Worm (Caenorhabditis elegans) whole organism, L3 larva: Measurements from ENCODE around the gene Y105C5A.1274.

Experiments used
- R02D3.7 ChIP-seq: fragments of 150-350 bp; optimal IDR thresholded peaks from 2 replicates; lab custom pipeline; 2014; ENCODE audit warnings: missing biosample characterization, missing genetic modification characterization
- ZK546.5 ChIP-seq: sonication (generic microtip); optimal IDR thresholded peaks from 2 replicates; lab custom pipeline; 2017; ENCODE audit warnings: missing biosample characterization, missing genetic modification characterization
- aly-2 ChIP-seq: fragments of 150-350 bp; optimal IDR thresholded peaks from 2 replicates; lab custom pipeline; 2014; ENCODE audit warnings: missing biosample characterization, missing genetic modification characterization
- ceh-16 ChIP-seq: sonication (generic microtip); optimal IDR thresholded peaks from 2 replicates; lab custom pipeline; 2017; ENCODE audit warnings: missing biosample characterization, missing genetic modification characterization
- ceh-28 ChIP-seq: fragments of 150-350 bp; optimal IDR thresholded peaks from 2 replicates; lab custom pipeline; 2014; ENCODE audit warnings: missing biosample characterization, missing genetic modification reagents, missing genetic modification characterization
- ceh-82 ChIP-seq: fragments of 150-350 bp; optimal IDR thresholded peaks from 2 replicates; lab custom pipeline; 2014; ENCODE audit warnings: missing biosample characterization, missing genetic modification characterization
- daf-12 ChIP-seq: fragments of 150-350 bp; optimal IDR thresholded peaks from 2 replicates; lab custom pipeline; 2014; ENCODE audit warnings: missing biosample characterization, missing genetic modification reagents, missing genetic modification characterization
- egl-5 ChIP-seq: fragments of 150-350 bp; optimal IDR thresholded peaks from 2 replicates; lab custom pipeline; 2017; ENCODE audit warnings: missing biosample characterization, missing genetic modification reagents, missing genetic modification characterization, inconsistent platforms
- elt-1 ChIP-seq: fragments of 150-350 bp; optimal IDR thresholded peaks from 2 replicates; lab custom pipeline; 2014; ENCODE audit warnings: missing biosample characterization, missing genetic modification characterization
- elt-2 ChIP-seq: sonication (generic microtip); optimal IDR thresholded peaks from 2 replicates; lab custom pipeline; 2016; ENCODE audit warnings: missing genetic modification reagents, mild to moderate bottlenecking, missing genetic modification characterization, missing compliant biosample characterization
- elt-3 ChIP-seq, 3 experiments: fragments of 150-350 bp in 1 of 3; sonication (generic microtip) in 2 of 3; optimal IDR thresholded peaks; 2 replicates in 2 of 3; 4 replicates in 1 of 3; lab custom pipeline; 2014 to 2017; ENCODE audit warnings: missing biosample characterization in 3 of 3, missing genetic modification characterization in 3 of 3
- eor-1 ChIP-seq, 2 experiments: fragments of 150-350 bp; optimal IDR thresholded peaks; 2 replicates each; lab custom pipeline; 2014 to 2018; ENCODE audit warnings: missing biosample characterization in 2 of 2, missing genetic modification characterization in 2 of 2
- fkh-10 ChIP-seq: sonication (generic microtip); optimal IDR thresholded peaks from 2 replicates; lab custom pipeline; 2017; ENCODE audit warnings: missing biosample characterization, missing genetic modification reagents, missing genetic modification characterization
- fkh-2 ChIP-seq: fragments of 150-350 bp; optimal IDR thresholded peaks from 2 replicates; lab custom pipeline; 2014; ENCODE audit warnings: missing biosample characterization, missing genetic modification reagents, missing genetic modification characterization
- hmg-11 ChIP-seq: sonication (generic microtip); optimal IDR thresholded peaks from 2 replicates; lab custom pipeline; 2016; ENCODE audit warnings: missing genetic modification characterization, missing compliant biosample characterization
- jun-1 ChIP-seq: fragments of 150-350 bp; optimal IDR thresholded peaks from 2 replicates; lab custom pipeline; 2014; ENCODE audit warnings: missing biosample characterization, missing genetic modification reagents, missing genetic modification characterization
- lin-15B ChIP-seq: fragments of 150-350 bp; optimal IDR thresholded peaks from 2 replicates; lab custom pipeline; 2014; ENCODE audit warnings: missing biosample characterization, missing genetic modification characterization
- lin-39 ChIP-seq: fragments of 150-350 bp; optimal IDR thresholded peaks from 2 replicates; lab custom pipeline; 2018; ENCODE audit warnings: missing biosample characterization, missing genetic modification reagents, missing genetic modification characterization
- lsy-12 ChIP-seq: sonication (generic microtip); optimal IDR thresholded peaks from 2 replicates; lab custom pipeline; 2016; ENCODE audit warnings: mild to moderate bottlenecking, missing genetic modification characterization, missing compliant biosample characterization
- mdl-1 ChIP-seq: fragments of 150-350 bp; optimal IDR thresholded peaks from 2 replicates; lab custom pipeline; 2014; ENCODE audit warnings: missing biosample characterization, missing genetic modification characterization
- mml-1 ChIP-seq: fragments of 150-350 bp; sonication (generic microtip); optimal IDR thresholded peaks from 3 replicates; lab custom pipeline; 2014; ENCODE audit warnings: missing biosample characterization, missing genetic modification characterization
- nfya-1 ChIP-seq: sonication (generic microtip); optimal IDR thresholded peaks from 2 replicates; lab custom pipeline; 2017; ENCODE audit warnings: missing genetic modification characterization, mild to moderate bottlenecking, missing compliant biosample characterization, antibody characterized with exemption, moderate library complexity; ENCODE audit not compliant: insufficient read depth
- nhr-11 ChIP-seq: fragments of 150-350 bp; optimal IDR thresholded peaks from 2 replicates; lab custom pipeline; 2014; ENCODE audit warnings: missing biosample characterization, missing genetic modification characterization
- nhr-12 ChIP-seq: fragments of 150-350 bp; optimal IDR thresholded peaks from 2 replicates; lab custom pipeline; 2014; ENCODE audit warnings: missing biosample characterization, missing genetic modification characterization
- nhr-23 ChIP-seq: fragments of 150-350 bp; optimal IDR thresholded peaks from 2 replicates; lab custom pipeline; 2014; ENCODE audit warnings: missing biosample characterization, missing genetic modification reagents, missing genetic modification characterization
- nhr-25 ChIP-seq: sonication (generic microtip); optimal IDR thresholded peaks from 2 replicates; lab custom pipeline; 2017; ENCODE audit warnings: missing biosample characterization, missing genetic modification characterization
- nhr-28 ChIP-seq: fragments of 150-350 bp; optimal IDR thresholded peaks from 2 replicates; lab custom pipeline; 2014; ENCODE audit warnings: missing biosample characterization, missing genetic modification characterization
- nhr-43 ChIP-seq: sonication (generic microtip); optimal IDR thresholded peaks from 2 replicates; lab custom pipeline; 2016; ENCODE audit warnings: mild to moderate bottlenecking, missing genetic modification characterization, missing compliant biosample characterization; ENCODE audit not compliant: poor library complexity, severe bottlenecking
- nhr-77 ChIP-seq: fragments of 150-350 bp; optimal IDR thresholded peaks from 2 replicates; lab custom pipeline; 2014; ENCODE audit warnings: missing biosample characterization, missing genetic modification characterization
- pha-4 ChIP-seq: fragments of 150-350 bp; optimal IDR thresholded peaks from 2 replicates; lab custom pipeline; 2014; ENCODE audit warnings: missing biosample characterization, missing genetic modification reagents, missing genetic modification characterization
- pqm-1 ChIP-seq: fragments of 150-350 bp; optimal IDR thresholded peaks from 2 replicates; lab custom pipeline; 2017; ENCODE audit warnings: missing biosample characterization, missing genetic modification characterization, inconsistent platforms
- skn-1 ChIP-seq: fragments of 150-350 bp; optimal IDR thresholded peaks from 2 replicates; lab custom pipeline; 2014; ENCODE audit warnings: missing biosample characterization, missing genetic modification characterization
- snpc-4 ChIP-seq: fragments of 150-350 bp; optimal IDR thresholded peaks from 2 replicates; lab custom pipeline; 2014; ENCODE audit warnings: missing biosample characterization, missing genetic modification characterization
- tbx-2 ChIP-seq: sonication (generic microtip); optimal IDR thresholded peaks from 2 replicates; lab custom pipeline; 2016; ENCODE audit warnings: mild to moderate bottlenecking, missing genetic modification characterization, missing compliant biosample characterization
- unc-62 ChIP-seq: fragments of 150-350 bp; sonication (generic microtip); optimal IDR thresholded peaks from 4 replicates; lab custom pipeline; 2014; ENCODE audit warnings: missing biosample characterization, missing genetic modification reagents, missing genetic modification characterization
- zag-1 ChIP-seq: fragments of 150-350 bp; optimal IDR thresholded peaks from 2 replicates; lab custom pipeline; 2014; ENCODE audit warnings: missing biosample characterization, missing genetic modification characterization

Gene Y105C5A.1274

DNA sequence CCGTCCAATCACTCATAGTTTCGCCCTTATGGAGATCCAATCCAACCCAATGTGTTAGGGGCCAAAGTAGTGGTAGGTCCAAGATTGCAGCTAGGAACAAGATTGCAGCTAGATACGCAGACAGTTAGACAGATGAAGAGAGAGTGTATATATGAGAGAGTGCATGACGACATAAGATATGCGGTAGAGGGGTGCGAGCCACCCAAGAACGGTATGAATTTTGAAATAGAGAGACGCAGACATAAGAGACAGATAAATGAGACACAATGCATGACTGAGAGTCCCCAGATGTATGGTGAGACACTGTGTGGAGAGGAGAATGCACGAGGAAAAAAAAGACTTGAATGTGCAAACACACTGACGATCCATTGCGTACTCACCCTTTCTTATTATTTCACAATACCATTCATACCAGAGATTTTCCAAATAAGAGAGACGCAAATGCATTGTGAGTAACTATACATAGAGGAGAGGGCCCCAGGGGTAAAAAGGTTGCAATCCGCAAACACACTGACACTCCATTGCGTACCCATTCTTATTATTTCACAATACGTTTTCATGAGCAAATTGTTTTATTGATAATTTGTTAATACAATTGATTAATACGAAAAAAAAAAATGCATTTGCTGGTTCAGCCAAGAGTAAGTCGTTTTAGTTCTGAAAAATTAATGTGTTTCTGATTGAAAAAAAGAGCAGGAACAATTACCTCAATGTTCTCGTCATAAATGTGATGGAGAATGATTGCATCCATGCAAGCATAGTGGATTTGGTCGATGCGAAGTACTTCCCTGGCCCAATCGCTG, 12.1 kb downstream of the Y105C5A.1274 start, which contains the start of the genes Y105C5A.1268 and Y105C5A.1272:
Gene Y105C5A.1268 (minus strand): TSS at position 51 of the 803 bp plus-strand sequence.
Gene Y105C5A.1272 (plus strand): TSS at position 575 of the 803 bp plus-strand sequence.
- TF ChIP-seq ceh-28 (tag; lab: Kevin White, UChicago) (peak; percentile 89), ceh-82 (tag; lab: Kevin White, UChicago) (peak; percentile 64), elt-3 (tag; optimal IDR thresholded peaks at IDR 0.05; lab: Kevin White, UChicago) (peak in 1 of 3 experiments; percentile 19), tbx-2 (tag; lab: Kevin White, UChicago) (peak; percentile 77), pqm-1 (peak; percentile 55), fkh-10 (GFP tag; lab: Kevin White, UChicago) (peak; percentile 73), lin-15B (peak; percentile 56), hmg-11 (peak; percentile 92), pha-4 (peak; percentile 85), snpc-4 (tag; lab: Kevin White, UChicago) (peak; percentile 77), R02D3.7 (tag; lab: Kevin White, UChicago) (peak; percentile 69), lsy-12 (tag; lab: Kevin White, UChicago) (peak; percentile 56), skn-1 (tag; lab: Kevin White, UChicago) (peak; percentile 53), elt-1 (peak; percentile 38), jun-1 (tag; lab: Kevin White, UChicago) (peak; percentile 89), nhr-43 (tag; lab: Kevin White, UChicago) (peak; percentile 73), elt-2 (tag; lab: Kevin White, UChicago) (peak; percentile 74), zag-1 (tag; lab: Kevin White, UChicago) (peak; percentile 61), nhr-23 (tag; lab: Kevin White, UChicago) (peak; percentile 84), lin-39 (tag; lab: Kevin White, UChicago) (peak; percentile 69), egl-5 (tag; lab: Kevin White, UChicago) (peak; percentile 27), mdl-1 (tag; lab: Kevin White, UChicago) (peak; percentile 63), aly-2 (tag; lab: Kevin White, UChicago) (peak; percentile 70), nfya-1 (tag; lab: Kevin White, UChicago) (peak; percentile 91), nhr-25 (tag; lab: Kevin White, UChicago) (peak; percentile 80), nhr-77 (tag; lab: Kevin White, UChicago) (peak; percentile 74), nhr-11 (tag; lab: Kevin White, UChicago) (peak; percentile 64)
- TF ChIP-seq, all 47 proteins: peak for 27; not testable (repeated sequence) for 20

DNA sequence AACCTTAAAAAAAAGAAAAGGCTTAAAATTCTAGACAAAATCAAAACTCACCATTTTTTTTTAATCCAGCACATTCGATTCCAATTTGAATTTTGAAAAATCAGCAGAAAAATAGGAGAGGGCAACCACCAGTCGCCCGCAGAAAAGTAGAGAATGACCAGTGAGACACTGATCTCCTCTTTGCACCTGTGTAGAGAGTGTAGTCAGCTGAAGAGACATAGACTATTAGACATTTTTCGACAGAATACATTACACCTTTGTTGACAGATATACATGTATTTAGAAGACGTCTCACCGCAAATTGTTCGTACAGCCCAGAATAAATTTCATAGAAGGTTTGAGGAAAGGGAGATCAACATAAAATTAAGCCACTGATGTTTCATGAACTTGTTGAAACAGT, 13.7 kb downstream of the Y105C5A.1274 start:
- TF ChIP-seq ceh-16 (no peak), nhr-77 (tag; lab: Kevin White, UChicago) (no peak), nhr-25 (tag; lab: Kevin White, UChicago) (no peak), eor-1 (tag; optimal IDR thresholded peaks at IDR 0.05; lab: Kevin White, UChicago) (no peak)

DNA sequence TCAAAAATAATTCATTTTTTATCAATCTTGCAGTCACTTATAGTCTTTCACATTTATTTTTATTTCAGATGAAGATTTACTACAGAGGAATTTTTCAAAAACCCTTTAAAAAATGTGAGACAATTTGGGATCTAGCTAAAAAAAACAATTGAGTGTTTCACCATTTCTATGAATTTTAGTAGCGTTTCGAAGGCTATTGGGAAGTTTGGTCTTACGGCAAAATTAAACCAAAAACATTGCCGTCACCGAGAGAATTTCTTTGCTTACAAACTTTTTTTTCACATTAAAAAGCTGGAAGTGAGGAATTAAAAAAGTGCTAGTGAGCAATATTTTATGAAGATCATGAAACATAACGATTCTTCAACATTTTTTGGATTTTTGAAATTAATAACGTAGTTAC, 23.9 kb downstream of the Y105C5A.1274 start:
- no peak for TF ChIP-seq ceh-16
- no peak for TF ChIP-seq R02D3.7 (tag; lab: Kevin White, UChicago)
- no peak for TF ChIP-seq nhr-23 (tag; lab: Kevin White, UChicago)
- TF ChIP-seq ZK546.5 (tag; lab: Kevin White, UChicago) = no peak
- no peak for TF ChIP-seq mml-1
- no peak for TF ChIP-seq jun-1 (tag; lab: Kevin White, UChicago)
- no peak for TF ChIP-seq elt-3 (tag; optimal IDR thresholded peaks at IDR 0.05; lab: Kevin White, UChicago)
- TF ChIP-seq nhr-12 (tag; lab: Kevin White, UChicago) = no peak
- no peak for TF ChIP-seq fkh-2 (tag; lab: Kevin White, UChicago)
- TF ChIP-seq daf-12 (tag; lab: Kevin White, UChicago) = no peak
- no peak for TF ChIP-seq pqm-1
- no peak for TF ChIP-seq nfya-1 (tag; lab: Kevin White, UChicago)
- TF ChIP-seq nhr-43 (tag; lab: Kevin White, UChicago) = no peak

DNA sequence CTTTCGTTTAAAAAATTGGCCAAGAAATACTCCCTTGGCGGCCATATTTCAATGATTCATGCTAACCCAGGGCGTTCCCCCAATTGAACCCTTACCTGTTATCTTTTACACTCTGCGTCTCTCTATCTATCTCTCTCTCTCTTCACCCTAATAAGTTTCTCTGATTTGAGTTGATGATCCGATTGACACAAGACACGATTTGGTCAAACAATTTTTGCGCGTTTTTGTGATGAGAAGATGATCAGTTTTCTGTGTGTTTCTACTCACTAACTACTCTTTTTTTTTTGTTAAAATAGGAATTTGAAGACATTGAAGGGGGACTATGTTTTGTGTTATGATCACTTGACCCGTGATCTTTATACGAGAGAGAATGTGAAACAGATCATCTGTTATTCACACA, 38.5 kb downstream of the Y105C5A.1274 start:
- no peak for TF ChIP-seq snpc-4 (tag; lab: Kevin White, UChicago)
- TF ChIP-seq nhr-23 (tag; lab: Kevin White, UChicago) = peak; percentile 46
- no peak for TF ChIP-seq lin-15B
- TF ChIP-seq daf-12 (tag; lab: Kevin White, UChicago) = no peak
- no peak for TF ChIP-seq unc-62
- peak; percentile 0 for TF ChIP-seq nhr-25 (tag; lab: Kevin White, UChicago)
- TF ChIP-seq nhr-28 (tag; lab: Kevin White, UChicago) = no peak
